Worm (Caenorhabditis elegans) whole organism, mixed stage, embryonic: ENCODE results near the gene srbc-2.
"Not testable (repeated sequence)": the region's sequence is repeated elsewhere in the genome, so short reads cannot be mapped to it uniquely, and the experiment has no call there.

Source experiments
- M03D4.4 ChIP-seq: sonication (generic microtip); optimal IDR thresholded peaks from 2 replicates; lab custom pipeline; 2017; ENCODE audit warnings: mild to moderate bottlenecking, missing genetic modification characterization, missing compliant biosample characterization
- bed-3 ChIP-seq: fragments of 200-800 bp; sonication (Bioruptor generic); optimal IDR thresholded peaks from 3 replicates; lab custom pipeline; 2018; ENCODE audit warnings: mild to moderate bottlenecking, missing genetic modification characterization, moderate library complexity, missing compliant biosample characterization
- blmp-1 ChIP-seq: fragments of 150-350 bp; optimal IDR thresholded peaks from 2 replicates; lab custom pipeline; 2014; ENCODE audit warnings: missing biosample characterization, missing genetic modification characterization
- ceh-39 ChIP-seq: fragments of 150-350 bp; optimal IDR thresholded peaks from 2 replicates; lab custom pipeline; 2014; ENCODE audit warnings: missing biosample characterization, missing genetic modification characterization
- ceh-43 ChIP-seq: fragments of 200-800 bp; sonication (Bioruptor generic); optimal IDR thresholded peaks from 2 replicates; lab custom pipeline; 2018; ENCODE audit warnings: mild to moderate bottlenecking, missing genetic modification characterization, moderate library complexity, missing compliant biosample characterization
- ceh-83 ChIP-seq: fragments of 200-800 bp; sonication (Bioruptor generic); optimal IDR thresholded peaks from 2 replicates; lab custom pipeline; 2018; ENCODE audit warnings: mild to moderate bottlenecking, missing genetic modification characterization, missing compliant biosample characterization
- ces-1 ChIP-seq: fragments of 150-350 bp; optimal IDR thresholded peaks from 2 replicates; lab custom pipeline; 2014; ENCODE audit warnings: missing biosample characterization, missing genetic modification reagents, missing genetic modification characterization
- cnd-1 ChIP-seq: fragments of 200-800 bp; sonication (Bioruptor generic); optimal IDR thresholded peaks from 2 replicates; lab custom pipeline; 2018; ENCODE audit warnings: mild to moderate bottlenecking, missing genetic modification characterization, missing compliant biosample characterization
- drap-1 ChIP-seq: fragments of 200-800 bp; sonication (Bioruptor generic); optimal IDR thresholded peaks from 3 replicates; lab custom pipeline; 2018; ENCODE audit warnings: mild to moderate bottlenecking, missing genetic modification characterization, missing compliant biosample characterization
- elt-1 ChIP-seq: sonication (generic microtip); optimal IDR thresholded peaks from 2 replicates; lab custom pipeline; 2017; ENCODE audit warnings: missing genetic modification characterization, mild to moderate bottlenecking, missing compliant biosample characterization, antibody characterized with exemption, moderate library complexity, borderline replicate concordance; ENCODE audit not compliant: insufficient read depth
- elt-3 ChIP-seq: fragments of 150-350 bp; optimal IDR thresholded peaks from 2 replicates; lab custom pipeline; 2014; ENCODE audit warnings: missing biosample characterization, missing genetic modification characterization
- flh-1 ChIP-seq: fragments of 200-800 bp; sonication (Bioruptor generic); optimal IDR thresholded peaks from 2 replicates; lab custom pipeline; 2018; ENCODE audit warnings: mild to moderate bottlenecking, missing genetic modification characterization, moderate library complexity, missing compliant biosample characterization
- ham-2 ChIP-seq: fragments of 200-800 bp; sonication (Bioruptor generic); optimal IDR thresholded peaks from 2 replicates; lab custom pipeline; 2018; ENCODE audit warnings: mild to moderate bottlenecking, missing genetic modification characterization, missing compliant biosample characterization
- hlh-1 ChIP-seq: fragments of 150-350 bp; optimal IDR thresholded peaks from 2 replicates; lab custom pipeline; 2014; ENCODE audit warnings: missing biosample characterization, missing genetic modification reagents, missing genetic modification characterization
- lin-32 ChIP-seq: fragments of 200-800 bp; sonication (Bioruptor generic); optimal IDR thresholded peaks from 2 replicates; lab custom pipeline; 2018; ENCODE audit warnings: mild to moderate bottlenecking, missing genetic modification characterization, missing compliant biosample characterization
- lsy-2 ChIP-seq: fragments of 150-350 bp; optimal IDR thresholded peaks from 2 replicates; lab custom pipeline; 2014; ENCODE audit warnings: missing biosample characterization, missing genetic modification characterization
- mep-1 ChIP-seq: fragments of 150-350 bp; optimal IDR thresholded peaks from 2 replicates; lab custom pipeline; 2017; ENCODE audit warnings: missing biosample characterization, missing genetic modification reagents, missing genetic modification characterization, inconsistent platforms
- mls-2 ChIP-seq: sonication (generic microtip); optimal IDR thresholded peaks from 2 replicates; lab custom pipeline; 2016; ENCODE audit warnings: mild to moderate bottlenecking, missing genetic modification characterization, moderate library complexity, missing compliant biosample characterization
- nhr-12 ChIP-seq: fragments of 150-350 bp; optimal IDR thresholded peaks from 2 replicates; lab custom pipeline; 2014; ENCODE audit warnings: missing biosample characterization, missing genetic modification characterization
- nhr-2 ChIP-seq: fragments of 150-350 bp; optimal IDR thresholded peaks from 2 replicates; lab custom pipeline; 2014; ENCODE audit warnings: missing biosample characterization, missing genetic modification characterization
- nhr-237 ChIP-seq: fragments of 150-350 bp; optimal IDR thresholded peaks from 2 replicates; lab custom pipeline; 2014; ENCODE audit warnings: missing biosample characterization, missing genetic modification characterization
- nhr-28 ChIP-seq: fragments of 150-350 bp; optimal IDR thresholded peaks from 2 replicates; lab custom pipeline; 2014; ENCODE audit warnings: missing biosample characterization, missing genetic modification characterization
- nhr-76 ChIP-seq: sonication (generic microtip); optimal IDR thresholded peaks from 2 replicates; lab custom pipeline; 2017; ENCODE audit warnings: missing biosample characterization, missing genetic modification characterization
- pha-4 ChIP-seq: fragments of 150-350 bp; optimal IDR thresholded peaks from 2 replicates; lab custom pipeline; 2018; ENCODE audit warnings: missing biosample characterization, missing genetic modification reagents, missing genetic modification characterization
- sem-2 ChIP-seq: fragments of 200-800 bp; sonication (Bioruptor generic); optimal IDR thresholded peaks from 2 replicates; lab custom pipeline; 2018; ENCODE audit warnings: mild to moderate bottlenecking, missing genetic modification characterization, missing compliant biosample characterization
- snpc-4 ChIP-seq: fragments of 150-350 bp; optimal IDR thresholded peaks from 2 replicates; lab custom pipeline; 2014; ENCODE audit warnings: missing biosample characterization, missing genetic modification characterization
- tbx-8 ChIP-seq: fragments of 200-800 bp; sonication (Bioruptor generic); optimal IDR thresholded peaks from 2 replicates; lab custom pipeline; 2018; ENCODE audit warnings: mild to moderate bottlenecking, missing genetic modification characterization, moderate library complexity, missing compliant biosample characterization
- unc-39 ChIP-seq: fragments of 150-350 bp; optimal IDR thresholded peaks from 2 replicates; lab custom pipeline; 2014; ENCODE audit warnings: missing biosample characterization, missing genetic modification characterization
- unc-62 ChIP-seq: fragments of 150-350 bp; optimal IDR thresholded peaks from 2 replicates; lab custom pipeline; 2014; ENCODE audit warnings: missing biosample characterization, missing genetic modification reagents, missing genetic modification characterization
- zip-8 ChIP-seq: fragments of 150-350 bp; optimal IDR thresholded peaks from 2 replicates; lab custom pipeline; 2014; ENCODE audit warnings: missing biosample characterization, missing genetic modification characterization
- ztf-11 ChIP-seq: fragments of 150-350 bp; optimal IDR thresholded peaks from 2 replicates; lab custom pipeline; 2014; ENCODE audit warnings: missing biosample characterization, missing genetic modification characterization

The srbc-2 gene

DNA sequence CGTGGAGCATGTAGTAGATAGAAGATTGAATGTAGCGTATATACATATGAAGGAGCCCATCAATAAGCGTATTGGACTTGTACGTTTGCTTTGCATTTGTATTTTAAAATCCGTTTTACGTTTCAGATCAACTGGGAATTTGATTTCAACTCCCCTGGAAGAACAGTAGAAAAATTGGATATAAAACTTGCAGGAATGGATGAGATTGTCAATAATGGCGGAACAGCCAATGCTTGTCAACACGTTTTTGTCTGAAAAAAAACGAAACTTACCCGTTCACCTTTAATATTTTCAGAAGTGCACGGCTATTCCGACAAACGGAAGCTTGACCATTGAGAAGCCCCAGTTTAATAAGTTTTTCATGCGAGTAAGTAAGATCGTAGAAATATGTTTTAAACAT lies 9.1 kb downstream of the srbc-2 start, which contains the start of gene C04E12.2:
Gene C04E12.2, plus strand, starts transcription at position 301 of the 400 bp plus-strand sequence.
- not testable (repeated sequence) for TF ChIP-seq tbx-8 (GFP tag; lab: Kevin White, UChicago); M03D4.4; ham-2 (GFP tag; lab: Kevin White, UChicago)
- TF ChIP-seq, all 35 proteins: peak for 0; not testable (repeated sequence) for 35

DNA sequence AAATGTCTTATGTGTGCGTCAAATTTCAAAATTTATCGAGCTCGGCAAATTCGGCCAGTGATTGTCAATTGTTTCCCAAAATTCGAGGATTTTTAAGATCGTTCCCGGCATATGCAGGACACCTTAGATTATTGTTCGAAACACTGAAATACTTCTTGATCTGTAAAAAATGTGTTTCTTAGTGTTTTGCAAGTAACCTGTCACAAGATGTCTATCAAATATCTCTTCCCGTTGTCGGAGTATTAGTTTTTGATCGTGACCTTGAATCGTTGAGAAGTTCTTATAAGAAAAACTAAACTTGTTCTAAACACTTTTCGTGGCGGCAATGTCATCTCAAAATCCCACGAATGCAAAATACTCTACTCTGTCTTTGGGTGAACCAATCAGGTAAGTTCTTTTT lies 14.4 kb downstream of the srbc-2 start, which contains the start of gene C04E12.4:
Gene C04E12.4, plus strand, starts transcription at position 301 of the 400 bp plus-strand sequence.
- TF ChIP-seq flh-1 (GFP tag; lab: Kevin White, UChicago) (no peak), bed-3 (GFP tag; lab: Kevin White, UChicago) (no peak), lsy-2 (tag; lab: Kevin White, UChicago) (no peak), nhr-2 (tag; lab: Kevin White, UChicago) (no peak), drap-1 (GFP tag; lab: Kevin White, UChicago) (no peak), elt-1 (tag; lab: Kevin White, UChicago) (no peak), nhr-76 (tag; lab: Kevin White, UChicago) (no peak), cnd-1 (no peak), ham-2 (GFP tag; lab: Kevin White, UChicago) (no peak), nhr-237 (tag; lab: Kevin White, UChicago) (no peak), sem-2 (GFP tag; lab: Kevin White, UChicago) (no peak), hlh-1 (no peak), ceh-43 (no peak), mls-2 (tag; lab: Kevin White, UChicago) (no peak), nhr-28 (tag; lab: Kevin White, UChicago) (no peak), tbx-8 (GFP tag; lab: Kevin White, UChicago) (no peak), ceh-83 (no peak), ces-1 (GFP tag; lab: Kevin White, UChicago) (no peak)
- TF ChIP-seq, all 35 proteins: peak for 0

- TF ChIP-seq ceh-43 (no peak), lsy-2 (tag; lab: Kevin White, UChicago) (no peak), lin-32 (GFP tag; lab: Kevin White, UChicago) (no peak), nhr-237 (tag; lab: Kevin White, UChicago) (no peak), hlh-1 (no peak), pha-4 (tag; lab: Kevin White, UChicago) (no peak), unc-62 (GFP tag; lab: Kevin White, UChicago) (no peak), unc-39 (tag; lab: Kevin White, UChicago) (no peak), flh-1 (GFP tag; lab: Kevin White, UChicago) (no peak), nhr-12 (tag; lab: Kevin White, UChicago) (no peak), nhr-28 (tag; lab: Kevin White, UChicago) (no peak), cnd-1 (no peak), nhr-2 (tag; lab: Kevin White, UChicago) (no peak), ces-1 (GFP tag; lab: Kevin White, UChicago) (no peak), tbx-8 (GFP tag; lab: Kevin White, UChicago) (no peak), drap-1 (GFP tag; lab: Kevin White, UChicago) (no peak), ceh-39 (tag; lab: Kevin White, UChicago) (no peak), elt-3 (tag; lab: Kevin White, UChicago) (no peak)
Measured at ce11 chrV:3361633-3362032, 15.2 kb downstream of the srbc-2 start.

DNA sequence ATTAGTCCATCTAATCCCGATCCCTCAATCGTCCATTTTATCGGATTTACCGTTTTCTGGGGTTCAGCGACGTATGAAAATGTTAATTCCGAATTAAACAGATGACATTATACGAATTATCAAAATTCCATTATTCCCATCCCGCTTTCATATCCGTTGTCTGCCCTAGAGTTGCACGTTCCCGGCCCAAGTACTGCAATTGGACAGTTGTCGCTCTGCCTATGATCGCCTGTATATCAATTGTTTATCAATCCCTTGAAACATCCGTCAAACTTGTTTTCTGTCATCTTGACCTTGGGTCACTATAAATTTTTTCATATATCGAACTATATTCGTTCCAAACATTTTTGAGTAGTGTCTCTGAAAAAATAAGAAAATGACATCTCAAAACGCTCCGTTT lies 18.6 kb downstream of the srbc-2 start, which contains the start of gene C04E12.5:
Gene C04E12.5, plus strand, starts transcription at position 301 of the 400 bp plus-strand sequence.
- no peak for TF ChIP-seq nhr-2 (tag; lab: Kevin White, UChicago)
- TF ChIP-seq lin-32 (GFP tag; lab: Kevin White, UChicago) = no peak
- no peak for TF ChIP-seq sem-2 (GFP tag; lab: Kevin White, UChicago)
- no peak for TF ChIP-seq blmp-1 (tag; lab: Kevin White, UChicago)
- no peak for TF ChIP-seq mep-1 (tag; lab: Kevin White, UChicago)
- no peak for TF ChIP-seq ham-2 (GFP tag; lab: Kevin White, UChicago)
- no peak for TF ChIP-seq ceh-39 (tag; lab: Kevin White, UChicago)
- TF ChIP-seq ceh-43 = no peak
- TF ChIP-seq, all 35 proteins: peak for 0

DNA sequence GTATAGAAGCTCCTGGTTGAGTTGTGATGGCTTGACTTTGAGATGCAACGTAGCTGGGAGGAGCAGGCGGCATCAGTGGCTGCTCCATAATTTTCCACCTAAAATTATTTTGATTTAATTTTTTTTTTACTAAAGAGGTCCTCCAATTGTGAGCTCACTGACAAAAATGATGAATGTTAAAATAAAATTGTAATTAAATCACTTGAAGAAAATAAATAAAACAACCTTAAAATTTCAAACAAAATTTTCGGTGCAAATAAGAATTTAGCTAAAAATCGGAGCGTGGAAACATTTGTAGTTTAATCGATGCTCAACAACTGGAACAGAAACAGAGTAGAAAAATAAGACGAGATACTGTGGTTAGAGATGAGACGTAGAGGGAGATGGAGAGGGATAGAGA lies 19.8 kb downstream of the srbc-2 start, which contains the start of gene scrm-3:
Gene scrm-3, minus strand, starts transcription at position 101 of the 400 bp plus-strand sequence.
- TF ChIP-seq lin-32 (GFP tag; lab: Kevin White, UChicago) (no peak), nhr-237 (tag; lab: Kevin White, UChicago) (no peak), tbx-8 (GFP tag; lab: Kevin White, UChicago) (no peak), hlh-1 (no peak), ztf-11 (tag; lab: Kevin White, UChicago) (no peak), zip-8 (tag; lab: Kevin White, UChicago) (no peak), drap-1 (GFP tag; lab: Kevin White, UChicago) (no peak), unc-39 (tag; lab: Kevin White, UChicago) (no peak), snpc-4 (tag; lab: Kevin White, UChicago) (no peak)
